Fruit fly (Drosophila melanogaster): ENCODE measurements around the gene knk.

knk gene

dm6 chr3R:10109212-10109880, 16.1 kb downstream of the knk start:
- peak; percentile 52; the same call in 1 of the 3 replicates for TF ChIP-seq fd96Ca (GFP tag; IDR thresholded peaks at IDR 0.05)
- TF ChIP-seq Ets98B (GFP tag; IDR thresholded peaks at IDR 0.05): peak; percentile 49; the same call in 1 of the 2 replicates
- peak; percentile 94 for TF ChIP-seq EcR (GFP tag; optimal IDR thresholded peaks at IDR 0.05)
- TF ChIP-seq CG17806 (tag; optimal IDR thresholded peaks at IDR 0.05): no peak
- peak; percentile 23 for TF ChIP-seq Pif1B (GFP tag; optimal IDR thresholded peaks at IDR 0.05)
- TF ChIP-seq gl (tag; optimal IDR thresholded peaks at IDR 0.05): no peak
- no peak for TF ChIP-seq CG34367 (tag; optimal IDR thresholded peaks at IDR 0.05)

- TF ChIP-seq CG10348 (GFP tag; IDR thresholded peaks at IDR 0.05): no peak
- TF ChIP-seq EcR (GFP tag; optimal IDR thresholded peaks at IDR 0.05): peak; percentile 9
- 0 out of 3 replicates have a peak, but pooled peaks have one; percentile 42 for TF ChIP-seq CG4496 (GFP tag; IDR thresholded peaks at IDR 0.05)
These were observed 17.1 kb downstream of the knk start for dm6 chr3R:10108289-10108928.

- TF ChIP-seq CG32121 (GFP tag; IDR thresholded peaks at IDR 0.05) (peak; percentile 60; the same call in 1 of the 2 replicates), CG4496 (GFP tag; IDR thresholded peaks at IDR 0.05) (no peak)
These were observed 18.7 kb downstream of the knk start for dm6 chr3R:10106796-10107195.

dm6 chr3R:10100498-10101196, 24.8 kb downstream of the knk start:
- peak; percentile 52; the same call in 1 of the 3 replicates for TF ChIP-seq CG4496 (GFP tag; IDR thresholded peaks at IDR 0.05)
- TF ChIP-seq CG14655 (GFP tag; optimal IDR thresholded peaks at IDR 0.05): no peak

dm6 chr3R:10099401-10099848, 26.0 kb downstream of the knk start:
- TF ChIP-seq Ets98B (GFP tag; IDR thresholded peaks at IDR 0.05) (no peak), EcR (GFP tag; optimal IDR thresholded peaks at IDR 0.05) (peak; percentile 84)

dm6 chr3R:10098296-10098675, 27.2 kb downstream of the knk start:
- no peak for TF ChIP-seq CG12605 (GFP tag; IDR thresholded peaks at IDR 0.05)
- no peak for TF ChIP-seq gl (tag; optimal IDR thresholded peaks at IDR 0.05)
- TF ChIP-seq Pif1B (GFP tag; optimal IDR thresholded peaks at IDR 0.05): no peak
- no peak for TF ChIP-seq fd96Ca (GFP tag; IDR thresholded peaks at IDR 0.05)
- no peak for TF ChIP-seq Pif1A (GFP tag; optimal IDR thresholded peaks at IDR 0.05)
- TF ChIP-seq Ets98B (GFP tag; IDR thresholded peaks at IDR 0.05): no peak
- TF ChIP-seq rn (GFP tag; IDR thresholded peaks at IDR 0.05): no peak
- no peak for TF ChIP-seq CG8159 (tag; optimal IDR thresholded peaks at IDR 0.05)
- TF ChIP-seq CG4496 (GFP tag; IDR thresholded peaks at IDR 0.05): no peak
- TF ChIP-seq CG32121 (GFP tag; IDR thresholded peaks at IDR 0.05): no peak
- TF ChIP-seq CG17806 (tag; optimal IDR thresholded peaks at IDR 0.05): no peak
- TF ChIP-seq CG9948 (tag; optimal IDR thresholded peaks at IDR 0.05): no peak
- no peak for TF ChIP-seq EcR (GFP tag; optimal IDR thresholded peaks at IDR 0.05)
- no peak for TF ChIP-seq D1 (tag; optimal IDR thresholded peaks at IDR 0.05)

- TF ChIP-seq CG32121 (GFP tag; IDR thresholded peaks at IDR 0.05): 0 out of 2 replicates have a peak, but pooled peaks have one; percentile 11
- TF ChIP-seq Ets98B (GFP tag; IDR thresholded peaks at IDR 0.05): no peak
- peak; percentile 55 for TF ChIP-seq EcR (GFP tag; optimal IDR thresholded peaks at IDR 0.05)
- 0 out of 2 replicates have a peak, but pooled peaks have one; percentile 8 for TF ChIP-seq CG12605 (GFP tag; IDR thresholded peaks at IDR 0.05)
These were observed 27.8 kb downstream of the knk start for dm6 chr3R:10097531-10098295.

dm6 chr3R:10095765-10096164, 29.7 kb downstream of the knk start:
- TF ChIP-seq CG14655 (GFP tag; optimal IDR thresholded peaks at IDR 0.05): no peak
- TF ChIP-seq CG9948 (tag; optimal IDR thresholded peaks at IDR 0.05): no peak
- no peak for TF ChIP-seq D1 (tag; optimal IDR thresholded peaks at IDR 0.05)
- TF ChIP-seq Pif1A (GFP tag; optimal IDR thresholded peaks at IDR 0.05): no peak
- no peak for TF ChIP-seq Snoo (tag; optimal IDR thresholded peaks at IDR 0.05)
- TF ChIP-seq CG4496 (GFP tag; IDR thresholded peaks at IDR 0.05): no peak
- no peak for TF ChIP-seq Ets98B (GFP tag; IDR thresholded peaks at IDR 0.05)
- TF ChIP-seq CG15710 (tag; optimal IDR thresholded peaks at IDR 0.05): no peak
- TF ChIP-seq CG32121 (GFP tag; IDR thresholded peaks at IDR 0.05): no peak
- no peak for TF ChIP-seq gl (tag; optimal IDR thresholded peaks at IDR 0.05)
- TF ChIP-seq CG17806 (tag; optimal IDR thresholded peaks at IDR 0.05): no peak
- TF ChIP-seq CG12605 (GFP tag; IDR thresholded peaks at IDR 0.05): no peak
- no peak for TF ChIP-seq CG10348 (GFP tag; IDR thresholded peaks at IDR 0.05)
- TF ChIP-seq CG13204 (GFP tag; optimal IDR thresholded peaks at IDR 0.05): no peak
- no peak for TF ChIP-seq CG34367 (tag; optimal IDR thresholded peaks at IDR 0.05)
- TF ChIP-seq CG8301 (tag; optimal IDR thresholded peaks at IDR 0.05): no peak

All from whole organism, pupa.